Fruit fly (Drosophila melanogaster): ENCODE measurements around the gene CG31624.

CG31624 gene

dm6 chr2L:21158554-21158953, 41.6 kb downstream of the CG31624 start, which contains the start of the genes Coq3 and Pld3 (continued):
- TF ChIP-seq knrl (GFP tag; IDR thresholded peaks at IDR 0.05; ENCODE audit: partially characterized antibody) (no peak), gcm2 (GFP tag; optimal IDR thresholded peaks at IDR 0.05) (no peak), ci (GFP tag; IDR thresholded peaks at IDR 0.05) (peak; percentile 87), CG10209 (GFP tag; optimal IDR thresholded peaks at IDR 0.05) (peak; percentile 81), her (GFP tag; optimal IDR thresholded peaks at IDR 0.05) (peak; percentile 67), Sin3A (optimal IDR thresholded peaks at IDR 0.05) (no peak), ato (GFP tag; IDR thresholded peaks at IDR 0.05; ENCODE audit: partially characterized antibody) (no peak), zen (tag; optimal IDR thresholded peaks at IDR 0.05) (peak; percentile 72), Hmr (GFP tag; optimal IDR thresholded peaks at IDR 0.05) (peak; percentile 89), peb (GFP tag; IDR thresholded peaks at IDR 0.05) (0 out of 2 replicates have a peak, but pooled peaks have one; percentile 13), CG11456 (GFP tag; IDR thresholded peaks at IDR 0.05) (peak; percentile 85), CG4730 (GFP tag; IDR thresholded peaks at IDR 0.05) (peak; percentile 55; the same call in 1 of the 2 replicates), Eip74EF (GFP tag; optimal IDR thresholded peaks at IDR 0.05) (no peak), CG42726 (GFP tag; IDR thresholded peaks at IDR 0.05; ENCODE audit: partially characterized antibody) (no peak), odd (GFP tag; optimal IDR thresholded peaks at IDR 0.05) (peak; percentile 77), jumu (GFP tag; optimal IDR thresholded peaks at IDR 0.05) (peak; percentile 10), CG15514 (GFP tag; optimal IDR thresholded peaks at IDR 0.05) (peak; percentile 97), CG7963 (GFP tag; IDR thresholded peaks at IDR 0.05; ENCODE audit: partially characterized antibody) (no peak), gcm (GFP tag; optimal IDR thresholded peaks at IDR 0.05) (peak; percentile 67), Awh (GFP tag; IDR thresholded peaks at IDR 0.05) (peak; percentile 69), CG17802 (tag; optimal IDR thresholded peaks at IDR 0.05) (peak; percentile 31), pnt (GFP tag; optimal IDR thresholded peaks at IDR 0.05) (peak; percentile 50), h (optimal IDR thresholded peaks at IDR 0.05) (no peak), CG11723 (GFP tag; optimal IDR thresholded peaks at IDR 0.05) (peak; percentile 70), pfk (GFP tag; optimal IDR thresholded peaks at IDR 0.05) (peak; percentile 94), ash1 (GFP tag; optimal IDR thresholded peaks at IDR 0.05) (peak; percentile 37), zfh2 (GFP tag; optimal IDR thresholded peaks at IDR 0.05) (peak; percentile 83), Med (GFP tag) (peak; percentile 97), mam (GFP tag; optimal IDR thresholded peaks at IDR 0.05) (peak; percentile 83), Rx (GFP tag; IDR thresholded peaks at IDR 0.05) (no peak; the same call in none of the 2 replicates), D (optimal IDR thresholded peaks at IDR 0.05) (no peak), D (GFP tag; optimal IDR thresholded peaks at IDR 0.05) (peak; percentile 69), CG4424 (GFP tag; optimal IDR thresholded peaks at IDR 0.05) (peak; percentile 82), fd64A (GFP tag; optimal IDR thresholded peaks at IDR 0.05) (peak; percentile 4), ttk (GFP tag; IDR thresholded peaks at IDR 0.05) (peak; percentile 61; the same call in 1 of the 2 replicates), CG18476 (GFP tag; optimal IDR thresholded peaks at IDR 0.05) (peak; percentile 75), HLH54F (GFP tag; optimal IDR thresholded peaks at IDR 0.05) (peak; percentile 71), CG6683 (GFP tag; optimal IDR thresholded peaks at IDR 0.05) (peak; percentile 66), bigmax (GFP tag; optimal IDR thresholded peaks at IDR 0.05) (peak; percentile 61), CG12299 (tag; optimal IDR thresholded peaks at IDR 0.05) (peak; percentile 57), CG14441 (GFP tag; IDR thresholded peaks at IDR 0.05) (peak; percentile 76), CG10462 (GFP tag; optimal IDR thresholded peaks at IDR 0.05) (peak; percentile 54), CG9932 (GFP tag; IDR thresholded peaks at IDR 0.05) (peak; percentile 80), CG18599 (GFP tag; optimal IDR thresholded peaks at IDR 0.05) (peak; percentile 93), CG10654 (GFP tag; optimal IDR thresholded peaks at IDR 0.05) (peak; percentile 83), Neu2 (GFP tag; optimal IDR thresholded peaks at IDR 0.05; ENCODE audit: borderline replicate concordance) (no peak), Hr51 (GFP tag; optimal IDR thresholded peaks at IDR 0.05) (peak; percentile 69 to 82), CG4404 (GFP tag; IDR thresholded peaks at IDR 0.05) (peak; percentile 65), Ptx1 (GFP tag; IDR thresholded peaks at IDR 0.05) (peak; percentile 83), tin (GFP tag; optimal IDR thresholded peaks at IDR 0.05) (peak; percentile 87), CG10979 (tag; optimal IDR thresholded peaks at IDR 0.05) (peak; percentile 80)
